Fruit fly (Drosophila melanogaster): Measurements from ENCODE around the gene CG2258.
A peak's percentile ranks its signal among the peaks of the same experiment; 100 is the strongest.

Gene CG2258

DNA sequence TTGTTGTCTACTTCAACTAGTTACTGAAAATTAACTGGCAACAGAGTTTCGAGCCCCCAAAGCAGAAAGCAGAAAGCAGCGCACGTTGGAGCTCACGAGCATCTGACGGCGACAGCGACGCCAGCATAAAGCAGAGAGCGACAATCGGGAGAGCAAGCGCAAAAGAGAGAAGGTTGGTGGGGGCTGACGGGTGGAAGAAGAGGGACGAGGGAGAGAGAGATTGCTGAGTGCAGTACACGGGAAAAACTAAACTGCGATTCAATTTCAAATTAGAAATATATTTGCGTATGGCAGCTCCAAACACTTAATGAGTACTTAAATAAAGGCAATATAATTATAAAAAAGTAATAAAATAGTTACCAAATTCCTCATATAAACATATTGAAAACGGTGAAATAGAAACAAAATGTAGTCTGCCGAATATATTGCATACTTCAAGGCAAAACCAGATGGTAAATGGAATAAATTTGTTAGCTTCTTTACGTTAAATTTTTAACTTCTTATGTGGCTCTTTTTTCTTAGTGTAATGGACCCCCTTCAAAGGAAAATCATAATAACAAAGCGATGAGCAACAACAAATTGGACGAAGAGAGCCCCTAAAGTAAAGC lies 9.7 kb downstream of the CG2258 start (continued):
- TF ChIP-seq CG11695 (GFP tag; IDR thresholded peaks at IDR 0.05) (peak; percentile 94), CG17328 (GFP tag; IDR thresholded peaks at IDR 0.05) (peak; percentile 81), trh (GFP tag; optimal IDR thresholded peaks at IDR 0.05) (peak; percentile 85), dm (GFP tag; optimal IDR thresholded peaks at IDR 0.05) (peak; percentile 60), CG1529 (GFP tag; optimal IDR thresholded peaks at IDR 0.05) (peak; percentile 93), al (GFP tag; IDR thresholded peaks at IDR 0.05) (peak; percentile 87), sd (tag; optimal IDR thresholded peaks at IDR 0.05) (peak; percentile 86), ranshi (GFP tag; IDR thresholded peaks at IDR 0.05) (peak; percentile 87), kay (GFP tag; optimal IDR thresholded peaks at IDR 0.05) (peak; percentile 87), Lpt (GFP tag; optimal IDR thresholded peaks at IDR 0.05) (no peak), CG7745 (tag; optimal IDR thresholded peaks at IDR 0.05) (no peak), vnd (GFP tag; IDR thresholded peaks at IDR 0.05; ENCODE audit: partially characterized antibody) (no peak), Spps (tag; optimal IDR thresholded peaks at IDR 0.05) (peak; percentile 83), CG2116 (GFP tag; optimal IDR thresholded peaks at IDR 0.05) (peak; percentile 70), slp2 (GFP tag; optimal IDR thresholded peaks at IDR 0.05) (peak; percentile 81), CG5245 (GFP tag; optimal IDR thresholded peaks at IDR 0.05) (peak; percentile 83), CG6689 (GFP tag; IDR thresholded peaks at IDR 0.05) (peak; percentile 93), C15 (GFP tag; IDR thresholded peaks at IDR 0.05) (peak; percentile 69), chif (GFP tag; optimal IDR thresholded peaks at IDR 0.05) (peak; percentile 67 to 86), CG11093 (GFP tag; IDR thresholded peaks at IDR 0.05) (peak; percentile 77; the same call in 2 of the 3 replicates), Ets97D (GFP tag; optimal IDR thresholded peaks at IDR 0.05) (peak; percentile 48), Hr78 (GFP tag; optimal IDR thresholded peaks at IDR 0.05) (peak in 1 of 2 experiments; percentile 77), CG14014 (GFP tag; IDR thresholded peaks at IDR 0.05) (peak; percentile 93), Dfd (GFP tag; optimal IDR thresholded peaks at IDR 0.05) (no peak), Nf-YC (tag; optimal IDR thresholded peaks at IDR 0.05) (peak; percentile 91), lilli (GFP tag; optimal IDR thresholded peaks at IDR 0.05) (peak; percentile 89), CG15269 (tag; optimal IDR thresholded peaks at IDR 0.05) (peak; percentile 97), chm (GFP tag; IDR thresholded peaks at IDR 0.05) (peak; percentile 52; the same call in 1 of the 2 replicates), ATbp (GFP tag; optimal IDR thresholded peaks at IDR 0.05) (peak; percentile 95), CG31365 (tag; optimal IDR thresholded peaks at IDR 0.05) (peak; percentile 68), ken (GFP tag; IDR thresholded peaks at IDR 0.05) (peak; percentile 82), CG9437 (GFP tag; optimal IDR thresholded peaks at IDR 0.05) (peak; percentile 91), CG1792 (GFP tag; optimal IDR thresholded peaks at IDR 0.05) (peak; percentile 79), CG3281 (GFP tag; optimal IDR thresholded peaks at IDR 0.05) (peak; percentile 95), ttk (GFP tag; IDR thresholded peaks at IDR 0.05) (peak; percentile 89), row (GFP tag; IDR thresholded peaks at IDR 0.05) (peak; percentile 98), CG4360 (GFP tag; IDR thresholded peaks at IDR 0.05) (peak; percentile 42; the same call in 1 of the 2 replicates), CG17186 (GFP tag; optimal IDR thresholded peaks at IDR 0.05) (peak; percentile 52), B-H1 (GFP tag; IDR thresholded peaks at IDR 0.05) (peak; percentile 84), CG13123 (GFP tag; optimal IDR thresholded peaks at IDR 0.05) (peak; percentile 86), tll (GFP tag; optimal IDR thresholded peaks at IDR 0.05) (no peak), Meics (GFP tag; optimal IDR thresholded peaks at IDR 0.05) (peak; percentile 97), cwo (GFP tag; optimal IDR thresholded peaks at IDR 0.05) (peak; percentile 93), ci (GFP tag; IDR thresholded peaks at IDR 0.05) (peak; percentile 80), CG8290 (GFP tag; optimal IDR thresholded peaks at IDR 0.05) (peak; percentile 84), CG8290 (tag; optimal IDR thresholded peaks at IDR 0.05) (peak; percentile 44 to 77), stc (GFP tag; IDR thresholded peaks at IDR 0.05) (peak; percentile 87), Six4 (GFP tag; optimal IDR thresholded peaks at IDR 0.05) (peak; percentile 90), CG42726 (GFP tag; IDR thresholded peaks at IDR 0.05; ENCODE audit: partially characterized antibody) (no peak), HmgZ (tag; optimal IDR thresholded peaks at IDR 0.05) (peak; percentile 94), nerfin-1 (tag; optimal IDR thresholded peaks at IDR 0.05) (peak; percentile 94)

Measured in whole organism, embryonic.